Worm (Caenorhabditis elegans): ENCODE measurements around the gene C32D5.7.

- TF ChIP-seq snpc-4 (tag; optimal IDR thresholded peaks at IDR 0.05) (no peak), pqm-1 (tag; optimal IDR thresholded peaks at IDR 0.05) (peak; percentile 72), lin-15B (tag; optimal IDR thresholded peaks at IDR 0.05) (no peak), daf-12 (tag; optimal IDR thresholded peaks at IDR 0.05) (no peak), nhr-23 (tag; optimal IDR thresholded peaks at IDR 0.05) (no peak), nhr-76 (tag; optimal IDR thresholded peaks at IDR 0.05) (no peak), hmg-11 (tag; optimal IDR thresholded peaks at IDR 0.05) (no peak), ama-1 (optimal IDR thresholded peaks at IDR 0.05) (no peak), nhr-25 (tag; optimal IDR thresholded peaks at IDR 0.05) (no peak), zag-1 (tag; optimal IDR thresholded peaks at IDR 0.05) (no peak), tbx-2 (tag; optimal IDR thresholded peaks at IDR 0.05) (no peak)
These were observed 337 bp downstream of the C32D5.7 start for ce11 chrII:6339511-6339910.

Measured in whole organism, L3 larva.